Fruit fly (Drosophila melanogaster): ENCODE measurements around the gene CG14229.

DNA sequence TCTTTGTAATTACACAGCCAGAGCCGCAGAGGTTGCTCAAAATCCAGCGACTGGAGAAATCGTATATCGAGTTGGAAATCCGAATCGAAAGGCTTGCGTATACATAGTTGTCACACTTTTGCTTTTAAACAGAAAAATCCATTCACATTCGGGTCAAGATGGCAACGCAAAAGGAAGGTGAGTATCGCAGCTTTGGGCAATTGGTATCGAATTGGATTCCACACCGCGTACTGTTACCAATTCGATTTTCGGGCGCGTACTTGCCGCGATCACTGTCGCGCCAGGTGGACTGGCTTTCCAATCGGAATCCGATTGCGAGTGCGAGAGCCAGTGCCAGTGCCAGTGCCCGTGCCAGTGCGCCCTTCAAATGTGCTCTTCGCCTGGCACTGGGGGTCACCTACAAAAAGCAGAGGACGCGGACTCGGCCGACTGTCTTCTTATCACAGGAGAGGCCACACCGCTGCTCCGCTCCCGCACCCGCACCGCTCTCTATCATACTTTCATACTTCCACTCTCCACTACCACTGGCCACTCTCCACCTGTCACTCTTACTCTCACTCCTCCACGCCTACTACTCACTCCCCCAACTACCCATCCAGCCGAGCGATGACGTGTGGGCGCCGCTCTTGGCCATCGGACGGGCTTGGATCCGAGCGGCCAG lies 27.5 kb downstream of the CG14229 start:
- TF ChIP-seq psq (optimal IDR thresholded peaks at IDR 0.05) = no peak
- no peak for TF ChIP-seq EcR (GFP tag; optimal IDR thresholded peaks at IDR 0.05)
- no peak for TF ChIP-seq Dll (optimal IDR thresholded peaks at IDR 0.05)
- no peak for TF ChIP-seq CG8478 (optimal IDR thresholded peaks at IDR 0.05)
- no peak for TF ChIP-seq usp (GFP tag; optimal IDR thresholded peaks at IDR 0.05)

Data from whole organism.